Worm (Caenorhabditis elegans) whole organism, L1 larva: ENCODE measurements around the gene fzr-1.

ENCODE experiments used
- C04F5.9 ChIP-seq: sonication (generic microtip); optimal IDR thresholded peaks from 2 replicates; lab custom pipeline; 2016; ENCODE audit warnings: missing genetic modification characterization, missing compliant biosample characterization
- aha-1 ChIP-seq: fragments of 150-350 bp; optimal IDR thresholded peaks from 2 replicates; lab custom pipeline; 2014; ENCODE audit warnings: missing biosample characterization, missing genetic modification characterization
- alr-1 ChIP-seq: fragments of 200-800 bp; sonication (Bioruptor generic); optimal IDR thresholded peaks from 2 replicates; lab custom pipeline; 2018; ENCODE audit warnings: borderline replicate concordance, mild to moderate bottlenecking, missing genetic modification characterization, missing compliant biosample characterization
- aly-2 ChIP-seq: fragments of 150-350 bp; optimal IDR thresholded peaks from 2 replicates; lab custom pipeline; 2014; ENCODE audit warnings: missing biosample characterization, missing genetic modification characterization
- ama-1 ChIP-seq: fragments of 150-350 bp; optimal IDR thresholded peaks from 2 replicates; lab custom pipeline; 2014
- blmp-1 ChIP-seq: fragments of 150-350 bp; optimal IDR thresholded peaks from 2 replicates; lab custom pipeline; 2014; ENCODE audit warnings: missing biosample characterization, missing genetic modification characterization
- ceh-63 ChIP-seq: fragments of 200-800 bp; sonication (Bioruptor generic); optimal IDR thresholded peaks from 2 replicates; lab custom pipeline; 2018; ENCODE audit warnings: mild to moderate bottlenecking, missing genetic modification characterization, missing compliant biosample characterization
- ceh-8 ChIP-seq: fragments of 200-800 bp; sonication (Bioruptor generic); optimal IDR thresholded peaks from 2 replicates; lab custom pipeline; 2018; ENCODE audit warnings: mild to moderate bottlenecking, missing genetic modification characterization, moderate library complexity, missing compliant biosample characterization
- ces-1 ChIP-seq: fragments of 150-350 bp; optimal IDR thresholded peaks from 2 replicates; lab custom pipeline; 2014; ENCODE audit warnings: missing biosample characterization, missing genetic modification reagents, missing genetic modification characterization
- dsc-1 ChIP-seq: sonication (generic microtip); optimal IDR thresholded peaks from 2 replicates; lab custom pipeline; 2016; ENCODE audit warnings: mild to moderate bottlenecking, missing genetic modification characterization, missing compliant biosample characterization
- efl-1 ChIP-seq, 4 experiments: fragments of 150-350 bp; optimal IDR thresholded peaks in 3 of 4; peaks in 1 of 4; 1 replicate in 1 of 4; 2 replicates in 3 of 4; lab custom pipeline; 2014; ENCODE audit warnings: missing biosample characterization in 2 of 4, missing genetic modification characterization in 2 of 4, missing genetic modification reagents in 2 of 4
- efl-3 ChIP-seq: fragments of 200-800 bp; sonication (Bioruptor generic); optimal IDR thresholded peaks from 2 replicates; lab custom pipeline; 2018; ENCODE audit warnings: mild to moderate bottlenecking, missing genetic modification characterization, missing compliant biosample characterization
- egl-13 ChIP-seq: sonication (generic microtip); optimal IDR thresholded peaks from 2 replicates; lab custom pipeline; 2016; ENCODE audit warnings: missing genotype, missing genetic modification reagents, missing genetic modification characterization, missing compliant biosample characterization
- egl-27 ChIP-seq, 2 experiments: fragments of 150-350 bp in 1 of 2; sonication (generic microtip); optimal IDR thresholded peaks; 3 replicates each; lab custom pipeline; 2017 to 2018; ENCODE audit warnings: missing biosample characterization in 2 of 2, missing genetic modification characterization in 2 of 2, missing genetic modification reagents in 2 of 2
- elt-2 ChIP-seq: sonication (generic microtip); optimal IDR thresholded peaks from 2 replicates; lab custom pipeline; 2016; ENCODE audit warnings: missing genetic modification characterization, mild to moderate bottlenecking, inconsistent platforms, missing compliant biosample characterization, missing genetic modification reagents
- elt-3 ChIP-seq, 6 experiments: fragments of 150-350 bp in 1 of 6; sonication (generic microtip); optimal IDR thresholded peaks; 2 replicates each; lab custom pipeline; 2017 to 2018; ENCODE audit warnings: missing biosample characterization in 6 of 6, missing genetic modification characterization in 6 of 6, inconsistent platforms in 1 of 6
- ets-5 ChIP-seq: fragments of 200-800 bp; sonication (Bioruptor generic); IDR thresholded peaks from 2 replicates; pipeline ENCODE4 v1.3.6; 2022; ENCODE audit warnings: missing genetic modification characterization, missing compliant biosample characterization
- fkh-4 ChIP-seq: sonication (generic microtip); optimal IDR thresholded peaks from 2 replicates; lab custom pipeline; 2016; ENCODE audit warnings: missing compliant biosample characterization, missing genetic modification characterization, borderline replicate concordance
- fos-1 ChIP-seq: fragments of 150-350 bp; optimal IDR thresholded peaks from 2 replicates; lab custom pipeline; 2014; ENCODE audit warnings: missing biosample characterization, missing genetic modification characterization
- grh-1 ChIP-seq: fragments of 200-800 bp; sonication (Bioruptor generic); IDR thresholded peaks from 2 replicates; pipeline ENCODE4 v1.3.6; 2022; ENCODE audit warnings: missing genetic modification reagents, missing genetic modification characterization, missing compliant biosample characterization
- hlh-17 ChIP-seq: fragments of 200-800 bp; sonication (Bioruptor generic); optimal IDR thresholded peaks from 2 replicates; lab custom pipeline; 2018; ENCODE audit warnings: missing genetic modification characterization, mild to moderate bottlenecking, missing compliant biosample characterization, moderate library complexity, borderline replicate concordance
- hpl-2 ChIP-seq: fragments of 150-350 bp; optimal IDR thresholded peaks from 2 replicates; lab custom pipeline; 2014; ENCODE audit warnings: missing biosample characterization, missing genetic modification reagents, missing genetic modification characterization
- irx-1 ChIP-seq: sonication (generic microtip); optimal IDR thresholded peaks from 2 replicates; lab custom pipeline; 2016; ENCODE audit warnings: missing genetic modification characterization, missing compliant biosample characterization
- jun-1 ChIP-seq: fragments of 150-350 bp; optimal IDR thresholded peaks from 2 replicates; lab custom pipeline; 2014; ENCODE audit warnings: missing biosample characterization, missing genetic modification reagents, missing genetic modification characterization
- lin-15B ChIP-seq: fragments of 150-350 bp; sonication (generic microtip); optimal IDR thresholded peaks from 3 replicates; lab custom pipeline; 2014; ENCODE audit warnings: missing biosample characterization, missing genetic modification characterization
- lsy-2 ChIP-seq, 2 experiments: fragments of 150-350 bp; optimal IDR thresholded peaks; 2 replicates each; lab custom pipeline; 2014; ENCODE audit warnings: missing biosample characterization in 2 of 2, missing genetic modification characterization in 2 of 2
- mab-9 ChIP-seq: fragments of 200-800 bp; sonication (Bioruptor generic); IDR thresholded peaks from 2 replicates; pipeline ENCODE4 v1.3.6; 2022; ENCODE audit warnings: missing genetic modification reagents, missing genetic modification characterization, missing compliant biosample characterization
- mdl-1 ChIP-seq, 2 experiments: fragments of 150-350 bp; optimal IDR thresholded peaks; 2 replicates each; lab custom pipeline; 2014 to 2017; ENCODE audit warnings: missing biosample characterization in 2 of 2, missing genetic modification characterization in 2 of 2, inconsistent platforms in 1 of 2
- mep-1 ChIP-seq: fragments of 150-350 bp; optimal IDR thresholded peaks from 2 replicates; lab custom pipeline; 2014; ENCODE audit warnings: missing biosample characterization, missing genetic modification characterization
- nhr-12 ChIP-seq: sonication (generic microtip); optimal IDR thresholded peaks from 2 replicates; lab custom pipeline; 2017; ENCODE audit warnings: missing biosample characterization, missing genetic modification characterization
- nhr-20 ChIP-seq: sonication (generic microtip); optimal IDR thresholded peaks from 2 replicates; lab custom pipeline; 2016; ENCODE audit warnings: mild to moderate bottlenecking, missing genetic modification characterization, missing compliant biosample characterization
- nhr-237 ChIP-seq: fragments of 150-350 bp; optimal IDR thresholded peaks from 2 replicates; lab custom pipeline; 2014; ENCODE audit warnings: missing biosample characterization, missing genetic modification characterization
- nhr-28 ChIP-seq: fragments of 150-350 bp; optimal IDR thresholded peaks from 2 replicates; lab custom pipeline; 2014; ENCODE audit warnings: missing biosample characterization, missing genetic modification characterization
- nhr-47 ChIP-seq: sonication (generic microtip); optimal IDR thresholded peaks from 2 replicates; lab custom pipeline; 2016; ENCODE audit warnings: mild to moderate bottlenecking, missing genetic modification characterization, moderate library complexity, missing compliant biosample characterization
- nhr-76 ChIP-seq: sonication (generic microtip); optimal IDR thresholded peaks from 2 replicates; lab custom pipeline; 2017; ENCODE audit warnings: missing biosample characterization, missing genetic modification characterization
- nhr-77 ChIP-seq: fragments of 150-350 bp; optimal IDR thresholded peaks from 2 replicates; lab custom pipeline; 2014; ENCODE audit warnings: missing biosample characterization, missing genetic modification characterization
- nhr-84 ChIP-seq: sonication (generic microtip); optimal IDR thresholded peaks from 2 replicates; lab custom pipeline; 2017; ENCODE audit warnings: missing biosample characterization, missing genetic modification characterization
- nhr-90 ChIP-seq: sonication (generic microtip); optimal IDR thresholded peaks from 2 replicates; lab custom pipeline; 2016; ENCODE audit warnings: mild to moderate bottlenecking, missing genetic modification characterization, missing compliant biosample characterization; ENCODE audit not compliant: poor library complexity
- pax-3 ChIP-seq: fragments of 200-800 bp; sonication (Bioruptor generic); optimal IDR thresholded peaks from 2 replicates; lab custom pipeline; 2018; ENCODE audit warnings: mild to moderate bottlenecking, missing genetic modification characterization, moderate library complexity, missing compliant biosample characterization
- pqm-1 ChIP-seq: sonication (generic microtip); optimal IDR thresholded peaks from 3 replicates; lab custom pipeline; 2017; ENCODE audit warnings: missing biosample characterization, missing genetic modification characterization
- rnt-1 ChIP-seq: sonication (generic microtip); optimal IDR thresholded peaks from 2 replicates; lab custom pipeline; 2016; ENCODE audit warnings: mild to moderate bottlenecking, missing genetic modification characterization, moderate library complexity, missing compliant biosample characterization
- skn-1 ChIP-seq: fragments of 150-350 bp; optimal IDR thresholded peaks from 2 replicates; lab custom pipeline; 2014; ENCODE audit warnings: missing biosample characterization, missing genetic modification characterization
- snu-23 ChIP-seq: sonication (generic microtip); optimal IDR thresholded peaks from 2 replicates; lab custom pipeline; 2016; ENCODE audit warnings: missing genetic modification characterization, missing compliant biosample characterization
- sox-4 ChIP-seq: sonication (generic microtip); optimal IDR thresholded peaks from 2 replicates; lab custom pipeline; 2016; ENCODE audit warnings: missing genetic modification characterization, missing compliant biosample characterization
- sptf-1 ChIP-seq: fragments of 150-350 bp; optimal IDR thresholded peaks from 2 replicates; lab custom pipeline; 2014; ENCODE audit warnings: missing biosample characterization, missing genetic modification characterization
- tbx-2 ChIP-seq: sonication (generic microtip); optimal IDR thresholded peaks from 2 replicates; lab custom pipeline; 2016; ENCODE audit warnings: missing genetic modification characterization, missing compliant biosample characterization
- tlp-1 ChIP-seq: fragments of 150-350 bp; optimal IDR thresholded peaks from 2 replicates; lab custom pipeline; 2014; ENCODE audit warnings: missing biosample characterization, missing genetic modification characterization
- unc-130 ChIP-seq: fragments of 150-350 bp; optimal IDR thresholded peaks from 2 replicates; lab custom pipeline; 2017; ENCODE audit warnings: missing biosample characterization, missing genetic modification characterization, inconsistent platforms
- unc-30 ChIP-seq: sonication (generic microtip); optimal IDR thresholded peaks from 2 replicates; lab custom pipeline; 2017; ENCODE audit warnings: missing biosample characterization, missing genetic modification characterization
- unc-86 ChIP-seq: sonication (generic microtip); optimal IDR thresholded peaks from 2 replicates; lab custom pipeline; 2016; ENCODE audit warnings: missing genetic modification characterization, missing compliant biosample characterization
- vab-15 ChIP-seq: sonication (generic microtip); optimal IDR thresholded peaks from 2 replicates; lab custom pipeline; 2017; ENCODE audit warnings: missing genotype, mild to moderate bottlenecking, missing genetic modification characterization, missing compliant biosample characterization
- zag-1 ChIP-seq: fragments of 150-350 bp; optimal IDR thresholded peaks from 2 replicates; lab custom pipeline; 2014; ENCODE audit warnings: missing biosample characterization, missing genetic modification characterization
- zip-4 ChIP-seq: fragments of 200-800 bp; sonication (Bioruptor generic); optimal IDR thresholded peaks from 2 replicates; lab custom pipeline; 2018; ENCODE audit warnings: mild to moderate bottlenecking, missing genetic modification characterization, moderate library complexity, missing compliant biosample characterization
- ztf-4 ChIP-seq: fragments of 150-350 bp; optimal IDR thresholded peaks from 2 replicates; lab custom pipeline; 2014; ENCODE audit warnings: missing biosample characterization, missing genetic modification characterization

The fzr-1 gene

ce11 chrII:9605954-9606353, 38.3 kb downstream of the fzr-1 start (continued):
- TF ChIP-seq fkh-4 (no peak), rnt-1 (tag; lab: Kevin White, UChicago) (no peak), tlp-1 (tag; lab: Kevin White, UChicago) (no peak), hlh-17 (GFP tag; lab: Kevin White, UChicago) (no peak), nhr-28 (tag; lab: Kevin White, UChicago) (no peak), mep-1 (tag; lab: Kevin White, UChicago) (no peak), skn-1 (no peak), ets-5 (GFP tag; lab: Robert Waterston, UW) (no peak), zag-1 (tag; lab: Kevin White, UChicago) (no peak), efl-1 (optimal IDR thresholded peaks at IDR 0.05; lab: Kevin White, UChicago) (no peak), efl-1 (GFP tag; optimal IDR thresholded peaks at IDR 0.05 in 1 of 2; lab: Kevin White, UChicago) (no peak), ceh-63 (GFP tag; lab: Kevin White, UChicago) (no peak), nhr-77 (no peak), ces-1 (no peak), irx-1 (no peak), tbx-2 (no peak), hpl-2 (GFP tag; lab: Kevin White, UChicago) (no peak), fos-1 (tag; lab: Kevin White, UChicago) (no peak), efl-3 (GFP tag; lab: Kevin White, UChicago) (no peak), nhr-47 (tag; lab: Kevin White, UChicago) (no peak), nhr-237 (tag; lab: Kevin White, UChicago) (no peak), nhr-84 (tag; lab: Kevin White, UChicago) (no peak), lin-15B (tag; lab: Kevin White, UChicago) (no peak), unc-86 (no peak), nhr-12 (tag; lab: Kevin White, UChicago) (no peak), ztf-4 (no peak), dsc-1 (no peak), nhr-76 (tag; lab: Kevin White, UChicago) (no peak), mdl-1 (tag; optimal IDR thresholded peaks at IDR 0.05; lab: Kevin White, UChicago) (no peak), aly-2 (tag; lab: Kevin White, UChicago) (no peak), elt-2 (tag; lab: Kevin White, UChicago) (no peak), grh-1 (GFP tag; lab: Robert Waterston, UW) (no peak), unc-30 (tag; lab: Kevin White, UChicago) (no peak), ama-1 (lab: Kevin White, UChicago) (no peak), jun-1 (tag; lab: Kevin White, UChicago) (no peak), pqm-1 (no peak), aha-1 (tag; lab: Kevin White, UChicago) (no peak), blmp-1 (peak; percentile 78), lsy-2 (tag; optimal IDR thresholded peaks at IDR 0.05; lab: Kevin White, UChicago) (peak in 1 of 2 experiments; percentile 32), sox-4 (no peak), egl-13 (tag; lab: Kevin White, UChicago) (no peak), elt-3 (tag; optimal IDR thresholded peaks at IDR 0.05; lab: Kevin White, UChicago) (peak in 3 of 6 experiments; percentile 8 to 85 (median 51)), zip-4 (no peak), C04F5.9 (no peak), unc-130 (no peak), ceh-8 (GFP tag; lab: Kevin White, UChicago) (no peak), pax-3 (tag; lab: Kevin White, UChicago) (no peak), alr-1 (tag; lab: Kevin White, UChicago) (no peak), egl-27 (tag; optimal IDR thresholded peaks at IDR 0.05; lab: Kevin White, UChicago) (no peak), snu-23 (GFP tag; lab: Kevin White, UChicago) (peak; percentile 8), vab-15 (tag; lab: Kevin White, UChicago) (no peak), nhr-90 (tag; lab: Kevin White, UChicago) (no peak), sptf-1 (tag; lab: Kevin White, UChicago) (no peak), nhr-20 (tag; lab: Kevin White, UChicago) (peak; percentile 74), mab-9 (no peak)
